Worm (Caenorhabditis elegans) whole organism, young adult: Measurements from ENCODE around the gene chil-6.

ENCODE experiments used
- F57A8.1 ChIP-seq: fragments of 200-800 bp; sonication (Bioruptor generic); optimal IDR thresholded peaks from 2 replicates; lab custom pipeline; 2018; ENCODE audit warnings: mild to moderate bottlenecking, missing genetic modification characterization, moderate library complexity, missing compliant biosample characterization
- ama-1 ChIP-seq, 3 experiments: fragments of 150-350 bp in 1 of 3; sonication (generic microtip) in 2 of 3; optimal IDR thresholded peaks; 2 replicates each; lab custom pipeline; 2014 to 2018; ENCODE audit warnings: missing biosample characterization in 2 of 3, missing genetic modification characterization in 2 of 3, missing genetic modification reagents in 2 of 3
- ceh-40 ChIP-seq: fragments of 200-800 bp; sonication (Bioruptor generic); IDR thresholded peaks from 2 replicates; pipeline ENCODE4 v1.3.6; 2022; ENCODE audit warnings: missing genetic modification characterization, missing compliant biosample characterization
- dox-1 ChIP-seq: fragments of 200-800 bp; sonication (Bioruptor generic); IDR thresholded peaks from 2 replicates; pipeline ENCODE4 v1.3.6; 2022; ENCODE audit warnings: missing genetic modification reagents, missing genetic modification characterization, missing compliant biosample characterization
- lin-26 ChIP-seq: fragments of 200-800 bp; sonication (Bioruptor generic); IDR thresholded peaks from 2 replicates; pipeline ENCODE4 v1.3.6; 2022; ENCODE audit warnings: missing genetic modification reagents, missing genetic modification characterization, missing compliant biosample characterization
- nhr-120 ChIP-seq: fragments of 200-800 bp; sonication (Bioruptor generic); IDR thresholded peaks from 2 replicates; pipeline ENCODE4 v1.3.6; 2022; ENCODE audit warnings: missing genetic modification characterization, missing compliant biosample characterization
- snpc-3.4 ChIP-seq: sonication (generic microtip); optimal IDR thresholded peaks from 2 replicates; lab custom pipeline; 2017; ENCODE audit warnings: missing genetic modification characterization, mild to moderate bottlenecking, missing compliant biosample characterization, antibody characterized with exemption, moderate library complexity, missing genotype, missing genetic modification reagents

- TF ChIP-seq dox-1 (GFP tag; lab: Robert Waterston, UW) (no peak), ama-1 (optimal IDR thresholded peaks at IDR 0.05; lab: Kevin White, UChicago) (no peak), ama-1 (GFP tag; optimal IDR thresholded peaks at IDR 0.05; lab: Kevin White, UChicago) (no peak), lin-26 (no peak), snpc-3.4 (tag; lab: Kevin White, UChicago) (no peak), nhr-120 (GFP tag; lab: Robert Waterston, UW) (no peak), ceh-40 (no peak), F57A8.1 (GFP tag; lab: Kevin White, UChicago) (no peak)
Observed at ce11 chrII:9880826-9881225, 23.1 kb upstream of the chil-6 start, which contains the start of gene C08H9.15.
